Worm (Caenorhabditis elegans) whole organism, L4 larva: ENCODE data around the gene tgt-1.

Source experiments
- D1046.2 ChIP-seq: fragments of 200-800 bp; sonication (Bioruptor generic); IDR thresholded peaks from 2 replicates; pipeline ENCODE4 v1.3.6; 2022; ENCODE audit warnings: missing genetic modification characterization, missing compliant biosample characterization
- F10B5.3 ChIP-seq: sonication (generic microtip); optimal IDR thresholded peaks from 2 replicates; lab custom pipeline; 2016; ENCODE audit warnings: mild to moderate bottlenecking, missing genetic modification characterization, missing compliant biosample characterization
- F37D6.2 ChIP-seq: sonication (generic microtip); optimal IDR thresholded peaks from 2 replicates; lab custom pipeline; 2016; ENCODE audit warnings: mild to moderate bottlenecking, missing genetic modification characterization, missing compliant biosample characterization
- F44E2.7 ChIP-seq: fragments of 200-800 bp; sonication (Bioruptor generic); IDR thresholded peaks from 2 replicates; pipeline ENCODE4 v2.1.2; 2022; ENCODE audit warnings: missing genetic modification characterization, missing compliant biosample characterization
- T20F7.1 ChIP-seq: fragments of 200-800 bp; sonication (Bioruptor generic); optimal IDR thresholded peaks from 2 replicates; lab custom pipeline; 2018; ENCODE audit warnings: mild to moderate bottlenecking, missing genetic modification characterization, missing compliant biosample characterization
- Y105C5A.15 ChIP-seq: fragments of 200-800 bp; sonication (Bioruptor generic); IDR thresholded peaks from 2 replicates; pipeline ENCODE4 v1.3.6; 2022; ENCODE audit warnings: missing genetic modification characterization, missing compliant biosample characterization
- Y5F2A.4 ChIP-seq: fragments of 200-800 bp; sonication (Bioruptor generic); optimal IDR thresholded peaks from 2 replicates; lab custom pipeline; 2018; ENCODE audit warnings: mild to moderate bottlenecking, missing genetic modification characterization, missing compliant biosample characterization
- ZK337.2 ChIP-seq: fragments of 200-800 bp; sonication (Bioruptor generic); IDR thresholded peaks from 2 replicates; pipeline ENCODE4 v1.3.6; 2022; ENCODE audit warnings: missing genetic modification reagents, missing genetic modification characterization, missing compliant biosample characterization
- ZK546.5 ChIP-seq, 2 experiments: sonication (generic microtip); optimal IDR thresholded peaks; 2 replicates each; lab custom pipeline; 2017; ENCODE audit warnings: missing biosample characterization in 2 of 2, missing genetic modification characterization in 2 of 2
- ceh-20 ChIP-seq: fragments of 200-800 bp; sonication (Bioruptor generic); IDR thresholded peaks from 2 replicates; pipeline ENCODE4 v1.3.6; 2022; ENCODE audit warnings: missing genetic modification reagents, missing genetic modification characterization, missing compliant biosample characterization
- ceh-44 ChIP-seq: fragments of 200-800 bp; sonication (Bioruptor generic); IDR thresholded peaks from 2 replicates; pipeline ENCODE4 v1.3.6; 2022; ENCODE audit warnings: missing genetic modification reagents, missing genetic modification characterization, missing compliant biosample characterization
- ceh-62 ChIP-seq: sonication (generic microtip); optimal IDR thresholded peaks from 2 replicates; lab custom pipeline; 2017; ENCODE audit warnings: missing biosample characterization, missing genetic modification characterization
- ceh-82 ChIP-seq: sonication (generic microtip); optimal IDR thresholded peaks from 2 replicates; lab custom pipeline; 2017; ENCODE audit warnings: missing biosample characterization, missing genetic modification characterization
- ces-1 ChIP-seq: fragments of 150-350 bp; sonication (generic microtip); optimal IDR thresholded peaks from 4 replicates; lab custom pipeline; 2014; ENCODE audit warnings: missing biosample characterization, missing genetic modification reagents, missing genetic modification characterization
- daf-8 ChIP-seq: fragments of 200-800 bp; sonication (Bioruptor generic); IDR thresholded peaks from 2 replicates; pipeline ENCODE4 v1.3.6; 2022; ENCODE audit warnings: missing genetic modification characterization, missing compliant biosample characterization
- dmd-9 ChIP-seq: fragments of 200-800 bp; sonication (Bioruptor generic); IDR thresholded peaks from 2 replicates; pipeline ENCODE4 v1.3.6; 2022; ENCODE audit warnings: missing genetic modification reagents, missing genetic modification characterization, missing compliant biosample characterization
- dpl-1 ChIP-seq: fragments of 150-350 bp; optimal IDR thresholded peaks from 2 replicates; lab custom pipeline; 2014; ENCODE audit warnings: missing biosample characterization, missing genetic modification reagents, missing genetic modification characterization
- egl-27 ChIP-seq: sonication (generic microtip); optimal IDR thresholded peaks from 3 replicates; lab custom pipeline; 2017; ENCODE audit warnings: missing biosample characterization, missing genetic modification reagents, missing genetic modification characterization
- egl-43 ChIP-seq: fragments of 200-800 bp; sonication (Bioruptor generic); IDR thresholded peaks from 2 replicates; pipeline ENCODE4 v1.3.6; 2022; ENCODE audit warnings: missing genetic modification reagents, missing genetic modification characterization, missing compliant biosample characterization
- gei-8 ChIP-seq: fragments of 200-800 bp; sonication (Bioruptor generic); optimal IDR thresholded peaks from 2 replicates; lab custom pipeline; 2018; ENCODE audit warnings: mild to moderate bottlenecking, missing genetic modification characterization, missing compliant biosample characterization
- hif-1 ChIP-seq, 2 experiments: sonication (generic microtip); optimal IDR thresholded peaks; 2 replicates each; lab custom pipeline; 2016 to 2017; ENCODE audit warnings: missing compliant biosample characterization in 2 of 2, missing genetic modification characterization in 2 of 2, missing genetic modification reagents in 2 of 2, missing genotype in 2 of 2, mild to moderate bottlenecking in 1 of 2
- hlh-11 ChIP-seq: fragments of 200-800 bp; sonication (Bioruptor generic); optimal IDR thresholded peaks from 2 replicates; lab custom pipeline; 2018; ENCODE audit warnings: mild to moderate bottlenecking, missing genetic modification characterization, missing compliant biosample characterization
- lim-7 ChIP-seq: fragments of 200-800 bp; sonication (Bioruptor generic); IDR thresholded peaks from 2 replicates; pipeline ENCODE4 v1.3.6; 2022; ENCODE audit warnings: missing genetic modification characterization, missing compliant biosample characterization
- lin-13 ChIP-seq: fragments of 150-350 bp; optimal IDR thresholded peaks from 2 replicates; lab custom pipeline; 2014; ENCODE audit warnings: missing biosample characterization, missing genetic modification reagents, missing genetic modification characterization
- lin-38 ChIP-seq: fragments of 200-800 bp; sonication (Bioruptor generic); IDR thresholded peaks from 2 replicates; pipeline ENCODE4 v1.3.6; 2022; ENCODE audit warnings: missing genetic modification reagents, missing genetic modification characterization, missing compliant biosample characterization
- lin-39 ChIP-seq: fragments of 150-350 bp; optimal IDR thresholded peaks from 2 replicates; lab custom pipeline; 2014; ENCODE audit warnings: missing biosample characterization, missing genetic modification reagents, missing genetic modification characterization
- lir-3 ChIP-seq: sonication (generic microtip); optimal IDR thresholded peaks from 2 replicates; lab custom pipeline; 2016; ENCODE audit warnings: mild to moderate bottlenecking, missing genetic modification characterization, missing compliant biosample characterization
- lsy-2 ChIP-seq, 2 experiments: fragments of 150-350 bp in 1 of 2; sonication (generic microtip) in 1 of 2; optimal IDR thresholded peaks; 2 replicates each; lab custom pipeline; 2014 to 2017; ENCODE audit warnings: missing biosample characterization in 2 of 2, missing genetic modification characterization in 2 of 2
- madf-9 ChIP-seq: fragments of 200-800 bp; sonication (Bioruptor generic); conservative IDR thresholded peaks from 2 replicates; pipeline ENCODE4 v1.3.6; 2022; ENCODE audit warnings: missing genetic modification reagents, missing genetic modification characterization, missing compliant biosample characterization
- mdl-1 ChIP-seq, 2 experiments: fragments of 150-350 bp in 1 of 2; sonication (generic microtip) in 1 of 2; optimal IDR thresholded peaks; 2 replicates each; lab custom pipeline; 2014 to 2017; ENCODE audit warnings: missing biosample characterization in 2 of 2, missing genetic modification characterization in 2 of 2
- mep-1 ChIP-seq: fragments of 150-350 bp; sonication (generic microtip); optimal IDR thresholded peaks from 3 replicates; lab custom pipeline; 2014; ENCODE audit warnings: missing biosample characterization, missing genetic modification characterization
- mxl-2 ChIP-seq: fragments of 200-800 bp; sonication (Bioruptor generic); conservative IDR thresholded peaks from 2 replicates; pipeline ENCODE4 v1.3.6; 2022; ENCODE audit warnings: missing genetic modification reagents, missing genetic modification characterization, missing compliant biosample characterization
- mxl-3 ChIP-seq: fragments of 200-800 bp; sonication (Bioruptor generic); optimal IDR thresholded peaks from 2 replicates; lab custom pipeline; 2018; ENCODE audit warnings: mild to moderate bottlenecking, missing genetic modification characterization, missing compliant biosample characterization
- nhr-102 ChIP-seq: sonication (generic microtip); optimal IDR thresholded peaks from 2 replicates; lab custom pipeline; 2016; ENCODE audit warnings: mild to moderate bottlenecking, missing genetic modification characterization, moderate library complexity, missing compliant biosample characterization
- nhr-111 ChIP-seq: fragments of 200-800 bp; sonication (Bioruptor generic); optimal IDR thresholded peaks from 2 replicates; lab custom pipeline; 2018; ENCODE audit warnings: mild to moderate bottlenecking, missing genetic modification characterization, missing compliant biosample characterization
- nhr-237 ChIP-seq: sonication (generic microtip); optimal IDR thresholded peaks from 2 replicates; lab custom pipeline; 2017; ENCODE audit warnings: missing biosample characterization, missing genetic modification characterization
- nhr-28 ChIP-seq: fragments of 150-350 bp; optimal IDR thresholded peaks from 2 replicates; lab custom pipeline; 2014; ENCODE audit warnings: missing biosample characterization, missing genetic modification characterization
- nhr-48 ChIP-seq: sonication (generic microtip); optimal IDR thresholded peaks from 2 replicates; lab custom pipeline; 2016; ENCODE audit warnings: mild to moderate bottlenecking, missing genetic modification characterization, missing compliant biosample characterization
- nhr-76 ChIP-seq: fragments of 150-350 bp; optimal IDR thresholded peaks from 2 replicates; lab custom pipeline; 2014; ENCODE audit warnings: missing biosample characterization, missing genetic modification characterization
- nhr-77 ChIP-seq: fragments of 150-350 bp; optimal IDR thresholded peaks from 2 replicates; lab custom pipeline; 2014; ENCODE audit warnings: missing biosample characterization, missing genetic modification characterization
- pqm-1 ChIP-seq: sonication (generic microtip); optimal IDR thresholded peaks from 2 replicates; lab custom pipeline; 2017; ENCODE audit warnings: missing biosample characterization, missing genetic modification characterization
- saeg-2 ChIP-seq: fragments of 200-800 bp; sonication (Bioruptor generic); IDR thresholded peaks from 2 replicates; pipeline ENCODE4 v1.3.6; 2022; ENCODE audit warnings: missing genetic modification reagents, missing genetic modification characterization, missing compliant biosample characterization
- set-16 ChIP-seq: fragments of 200-800 bp; sonication (Bioruptor generic); IDR thresholded peaks from 2 replicates; pipeline ENCODE4 v1.3.6; 2022; ENCODE audit warnings: missing genetic modification reagents, missing genetic modification characterization, missing compliant biosample characterization
- snpc-4 ChIP-seq: fragments of 150-350 bp; optimal IDR thresholded peaks from 2 replicates; lab custom pipeline; 2014; ENCODE audit warnings: missing biosample characterization, missing genetic modification characterization
- vab-7 ChIP-seq: fragments of 200-800 bp; sonication (Bioruptor generic); IDR thresholded peaks from 2 replicates; pipeline ENCODE4 v1.3.6; 2022; ENCODE audit warnings: missing genetic modification reagents, missing genetic modification characterization, missing compliant biosample characterization
- zip-11 ChIP-seq: fragments of 200-800 bp; sonication (Bioruptor generic); IDR thresholded peaks from 2 replicates; pipeline ENCODE4 v1.3.6; 2022; ENCODE audit warnings: missing genetic modification characterization, missing compliant biosample characterization
- ztf-11 ChIP-seq: fragments of 150-350 bp; optimal IDR thresholded peaks from 2 replicates; lab custom pipeline; 2014; ENCODE audit warnings: missing biosample characterization, missing genetic modification characterization

tgt-1 gene

ce11 chrIV:11937087-11937486, 22.5 kb downstream of the tgt-1 start, which contains the start of gene slc-5A12:
Gene slc-5A12 (plus strand): TSS chrIV:11937419.
- no peak for TF ChIP-seq saeg-2 (GFP tag; lab: Robert Waterston, UW)
- TF ChIP-seq nhr-48 (tag; lab: Kevin White, UChicago) = no peak
- no peak for TF ChIP-seq hlh-11
- no peak for TF ChIP-seq lin-39 (tag; lab: Kevin White, UChicago)
- no peak for TF ChIP-seq ztf-11
- TF ChIP-seq T20F7.1 = no peak
- TF ChIP-seq mxl-2 (GFP tag; lab: Robert Waterston, UW) = no peak
- TF ChIP-seq ceh-44 (GFP tag; lab: Robert Waterston, UW) = no peak
- no peak for TF ChIP-seq lir-3 (tag; lab: Kevin White, UChicago)
- no peak for TF ChIP-seq nhr-237 (tag; lab: Kevin White, UChicago)
- TF ChIP-seq mdl-1 (tag; optimal IDR thresholded peaks at IDR 0.05; lab: Kevin White, UChicago) = no peak
- TF ChIP-seq lin-13 (GFP tag; lab: Kevin White, UChicago) = no peak
- no peak for TF ChIP-seq nhr-111 (GFP tag; lab: Kevin White, UChicago)
- no peak for TF ChIP-seq ceh-20
- no peak for TF ChIP-seq lim-7 (GFP tag; lab: Robert Waterston, UW)
- no peak for TF ChIP-seq gei-8 (GFP tag; lab: Kevin White, UChicago)
- TF ChIP-seq mep-1 (tag; lab: Kevin White, UChicago) = no peak
- no peak for TF ChIP-seq snpc-4 (tag; lab: Kevin White, UChicago)
- TF ChIP-seq nhr-77 (tag; lab: Kevin White, UChicago) = no peak
- no peak for TF ChIP-seq ceh-62 (tag; lab: Kevin White, UChicago)

ce11 chrIV:11930572-11930971, 29.0 kb downstream of the tgt-1 start, which contains the start of gene nhx-9:
Gene nhx-9 (plus strand): TSS chrIV:11930872.
- TF ChIP-seq Y5F2A.4 (no peak), nhr-77 (tag; lab: Kevin White, UChicago) (no peak)

- TF ChIP-seq daf-8 (GFP tag; lab: Robert Waterston, UW) (no peak), ZK337.2 (peak; percentile 47; the same call in 1 of the 2 replicates), Y105C5A.15 (no peak), snpc-4 (tag; lab: Kevin White, UChicago) (no peak), vab-7 (GFP tag; lab: Robert Waterston, UW) (peak; percentile 64; the same call in 1 of the 2 replicates), mxl-3 (peak; percentile 53), F37D6.2 (tag; lab: Kevin White, UChicago) (no peak), egl-27 (tag; lab: Kevin White, UChicago) (no peak), dmd-9 (GFP tag; lab: Robert Waterston, UW) (no peak), mep-1 (tag; lab: Kevin White, UChicago) (no peak), lin-38 (GFP tag; lab: Robert Waterston, UW) (no peak; the same call in 1 of the 2 replicates), nhr-102 (tag; lab: Kevin White, UChicago) (peak; percentile 21), nhr-76 (tag; lab: Kevin White, UChicago) (no peak), nhr-237 (tag; lab: Kevin White, UChicago) (no peak), nhr-48 (tag; lab: Kevin White, UChicago) (peak; percentile 6), zip-11 (GFP tag; lab: Robert Waterston, UW) (no peak), T20F7.1 (no peak), lim-7 (GFP tag; lab: Robert Waterston, UW) (peak; percentile 73), set-16 (GFP tag; lab: Robert Waterston, UW) (no peak; the same call in 1 of the 2 replicates), F10B5.3 (tag; lab: Kevin White, UChicago) (no peak), lsy-2 (tag; optimal IDR thresholded peaks at IDR 0.05; lab: Kevin White, UChicago) (peak in 1 of 2 experiments; percentile 48), saeg-2 (GFP tag; lab: Robert Waterston, UW) (peak; percentile 76; the same call in 1 of the 2 replicates), F44E2.7 (GFP tag; lab: Robert Waterston, UW) (no peak), egl-43 (GFP tag; lab: Robert Waterston, UW) (peak; percentile 87), lin-39 (tag; lab: Kevin White, UChicago) (no peak), hlh-11 (peak; percentile 57), hif-1 (tag; optimal IDR thresholded peaks at IDR 0.05; lab: Kevin White, UChicago) (no peak), ceh-44 (GFP tag; lab: Robert Waterston, UW) (peak; percentile 69; the same call in 1 of the 2 replicates), D1046.2 (GFP tag; lab: Robert Waterston, UW) (0 out of 2 replicates have a peak, but pooled peaks have one; percentile 26), dpl-1 (no peak), ceh-82 (tag; lab: Kevin White, UChicago) (no peak), madf-9 (no peak), nhr-28 (tag; lab: Kevin White, UChicago) (peak; percentile 40), pqm-1 (tag; lab: Kevin White, UChicago) (no peak), ces-1 (GFP tag; lab: Kevin White, UChicago) (no peak), ZK546.5 (tag; optimal IDR thresholded peaks at IDR 0.05; lab: Kevin White, UChicago) (no peak)
Observed at ce11 chrIV:11928388-11928787, 31.2 kb downstream of the tgt-1 start.
